Worm (Caenorhabditis elegans) whole organism, late embryonic: ENCODE data around the gene mrpl-36.

ENCODE experiments used
- ceh-34 ChIP-seq: sonication (generic microtip); optimal IDR thresholded peaks from 2 replicates; lab custom pipeline; 2016; ENCODE audit warnings: mild to moderate bottlenecking, missing genetic modification characterization, missing compliant biosample characterization
- ceh-9 ChIP-seq: sonication (generic microtip); optimal IDR thresholded peaks from 2 replicates; lab custom pipeline; 2016; ENCODE audit warnings: mild to moderate bottlenecking, missing genetic modification characterization, inconsistent platforms, missing compliant biosample characterization
- fkh-10 ChIP-seq: fragments of 150-350 bp; optimal IDR thresholded peaks from 2 replicates; lab custom pipeline; 2014; ENCODE audit warnings: missing biosample characterization, missing genetic modification reagents, missing genetic modification characterization
- lin-11 ChIP-seq: fragments of 200-800 bp; sonication (Bioruptor generic); optimal IDR thresholded peaks from 2 replicates; lab custom pipeline; 2018; ENCODE audit warnings: mild to moderate bottlenecking, missing genetic modification characterization, missing compliant biosample characterization
- nfya-1 ChIP-seq: sonication (generic microtip); optimal IDR thresholded peaks from 2 replicates; lab custom pipeline; 2017; ENCODE audit warnings: missing genetic modification characterization, mild to moderate bottlenecking, missing compliant biosample characterization, antibody characterized with exemption, moderate library complexity
- nhr-11 ChIP-seq: fragments of 150-350 bp; optimal IDR thresholded peaks from 2 replicates; lab custom pipeline; 2014; ENCODE audit warnings: missing biosample characterization, missing genetic modification characterization
- pha-4 ChIP-seq: fragments of 150-350 bp; optimal IDR thresholded peaks from 2 replicates; lab custom pipeline; 2018; ENCODE audit warnings: missing biosample characterization, missing genetic modification reagents, missing genetic modification characterization

ce11 chrIII:9804997-9805610 is 42.8 kb downstream of the mrpl-36 start, which contains the start of gene riok-3:
- TF ChIP-seq ceh-34 (tag; lab: Kevin White, UChicago) (no peak), nfya-1 (no peak), lin-11 (no peak), fkh-10 (GFP tag; lab: Kevin White, UChicago) (no peak), nhr-11 (no peak), ceh-9 (no peak), pha-4 (no peak)
